Worm (Caenorhabditis elegans) whole organism, midembryonic: Measurements from ENCODE around the gene W03C9.5.
A peak's percentile ranks its signal among the peaks of the same experiment; 100 is the strongest.

Experiments
- T22C8.4 ChIP-seq: fragments of 200-800 bp; sonication (Bioruptor generic); IDR thresholded peaks from 2 replicates; pipeline ENCODE4 v1.3.6; 2022; ENCODE audit warnings: missing genetic modification characterization, missing compliant biosample characterization
- cog-1 ChIP-seq: sonication (generic microtip); optimal IDR thresholded peaks from 2 replicates; lab custom pipeline; 2016; ENCODE audit warnings: missing genetic modification characterization, missing compliant biosample characterization
- flt-1 ChIP-seq: fragments of 200-800 bp; sonication (Bioruptor generic); IDR thresholded peaks from 2 replicates; pipeline ENCODE4 v1.3.6; 2022; ENCODE audit warnings: missing genetic modification characterization, missing compliant biosample characterization
- klf-2 ChIP-seq: fragments of 200-800 bp; sonication (Bioruptor generic); conservative IDR thresholded peaks from 2 replicates; pipeline ENCODE4 v1.3.6; 2022; ENCODE audit warnings: missing genetic modification reagents, missing genetic modification characterization, missing compliant biosample characterization
- med-1 ChIP-seq: sonication (generic microtip); optimal IDR thresholded peaks from 2 replicates; lab custom pipeline; 2017; ENCODE audit warnings: missing genetic modification characterization, mild to moderate bottlenecking, missing compliant biosample characterization, antibody characterized with exemption, missing genetic modification reagents; ENCODE audit not compliant: insufficient read depth
- ref-1 ChIP-seq: fragments of 200-800 bp; sonication (Bioruptor generic); conservative IDR thresholded peaks from 2 replicates; pipeline ENCODE4 v1.3.6; 2022; ENCODE audit warnings: missing genetic modification reagents, missing genetic modification characterization, missing compliant biosample characterization
- tab-1 ChIP-seq: fragments of 200-800 bp; sonication (Bioruptor generic); IDR thresholded peaks from 2 replicates; pipeline ENCODE4 v1.3.6; 2022; ENCODE audit warnings: missing genetic modification characterization, missing compliant biosample characterization
- ztf-23 ChIP-seq: fragments of 200-800 bp; sonication (Bioruptor generic); IDR thresholded peaks from 2 replicates; pipeline ENCODE4 v1.3.6; 2022; ENCODE audit warnings: missing genetic modification reagents, missing genetic modification characterization, missing compliant biosample characterization
- ztf-29 ChIP-seq: fragments of 200-800 bp; sonication (Bioruptor generic); IDR thresholded peaks from 2 replicates; pipeline ENCODE4 v1.3.6; 2022; ENCODE audit warnings: missing genetic modification reagents, missing genetic modification characterization, missing compliant biosample characterization

W03C9.5 gene

DNA sequence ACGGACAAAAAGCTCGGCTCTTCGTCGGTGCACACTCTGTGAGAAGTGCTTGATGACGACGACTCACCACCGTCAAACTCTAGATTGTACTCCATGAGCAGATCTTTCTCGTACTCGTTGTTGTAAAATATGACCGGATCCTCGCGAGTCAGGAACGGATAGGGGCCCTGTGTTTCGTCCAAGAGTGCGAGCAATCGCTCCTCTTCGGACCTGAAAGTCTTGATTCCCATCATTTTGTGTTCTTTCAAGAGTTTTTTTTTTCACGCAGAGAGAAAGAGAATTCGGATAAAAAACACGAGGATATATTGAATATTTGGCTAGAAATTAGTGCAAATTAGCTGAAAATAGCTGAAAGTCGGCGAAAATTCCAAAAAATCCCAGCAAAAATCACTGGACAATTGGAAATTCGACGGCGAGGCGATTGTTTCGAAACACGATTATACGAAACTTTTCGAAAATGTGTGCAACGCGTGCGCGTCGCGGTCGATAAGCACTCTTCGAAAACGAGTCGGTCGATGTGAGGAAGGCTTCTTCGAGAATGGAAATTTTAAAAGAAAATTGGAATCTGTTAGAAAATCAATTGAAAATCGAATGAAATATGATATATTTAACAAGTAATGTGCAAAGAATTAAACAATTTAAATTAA is 12.2 kb upstream of the W03C9.5 start, which contains the start of the genes ash-2 and Y17G7B.20:
TSS of gene ash-2 (plus strand) at position 390 of the 647 bp plus-strand sequence.
TSS of gene Y17G7B.20 (minus strand) at position 396 of the 647 bp plus-strand sequence.
- TF ChIP-seq flt-1 (GFP tag; lab: Robert Waterston, UW) (no peak), tab-1 (GFP tag; lab: Robert Waterston, UW) (0 out of 2 replicates have a peak, but pooled peaks have one; percentile 4)

- TF ChIP-seq T22C8.4 (no peak), ref-1 (GFP tag; lab: Robert Waterston, UW) (no peak), tab-1 (GFP tag; lab: Robert Waterston, UW) (no peak), klf-2 (GFP tag; lab: Robert Waterston, UW) (no peak), flt-1 (GFP tag; lab: Robert Waterston, UW) (no peak), cog-1 (tag; lab: Kevin White, UChicago) (no peak)
Measured at ce11 chrII:11978920-11979319, 11.6 kb upstream of the W03C9.5 start.

- TF ChIP-seq ztf-29 (GFP tag; lab: Robert Waterston, UW), result no peak
- TF ChIP-seq cog-1 (tag; lab: Kevin White, UChicago), result no peak
- TF ChIP-seq ztf-23, result no peak
- TF ChIP-seq tab-1 (GFP tag; lab: Robert Waterston, UW), result no peak
- TF ChIP-seq flt-1 (GFP tag; lab: Robert Waterston, UW), result no peak
- no peak for TF ChIP-seq med-1 (GFP tag; lab: Kevin White, UChicago)
- TF ChIP-seq T22C8.4, result no peak
- TF ChIP-seq klf-2 (GFP tag; lab: Robert Waterston, UW), result no peak
- no peak for TF ChIP-seq ref-1 (GFP tag; lab: Robert Waterston, UW)
Measured at ce11 chrII:11978478-11978877, 11.1 kb upstream of the W03C9.5 start.

DNA sequence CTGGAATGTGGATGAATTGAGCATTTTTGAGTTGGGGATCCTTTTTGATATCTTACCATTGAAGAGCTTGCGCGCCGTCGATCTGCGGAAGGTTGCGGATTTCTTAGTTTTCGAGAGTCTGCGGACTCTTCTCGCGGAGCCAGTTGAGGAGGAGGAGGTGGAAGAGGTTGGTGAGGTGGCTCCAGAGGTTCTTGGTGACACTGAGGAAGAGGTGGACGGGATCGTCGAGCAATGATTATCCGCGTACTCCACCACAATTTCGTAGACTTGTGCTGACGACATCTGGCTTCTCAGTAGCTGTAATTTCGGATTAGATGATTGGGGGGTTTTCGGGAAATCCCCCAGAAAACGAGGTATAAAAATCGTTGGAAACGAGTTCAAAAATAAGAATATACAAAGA is 10.0 kb upstream of the W03C9.5 start, which contains the start of gene Y17G7B.21:
TSS of gene Y17G7B.21 (minus strand) at position 299 of the 400 bp plus-strand sequence.
- TF ChIP-seq flt-1 (GFP tag; lab: Robert Waterston, UW), result 0 out of 2 replicates have a peak, but pooled peaks have one; percentile 50
- TF ChIP-seq tab-1 (GFP tag; lab: Robert Waterston, UW), result no peak

- TF ChIP-seq ztf-23 (no peak), tab-1 (GFP tag; lab: Robert Waterston, UW) (no peak), med-1 (GFP tag; lab: Kevin White, UChicago) (no peak), ztf-29 (GFP tag; lab: Robert Waterston, UW) (no peak), cog-1 (tag; lab: Kevin White, UChicago) (no peak), flt-1 (GFP tag; lab: Robert Waterston, UW) (no peak), ref-1 (GFP tag; lab: Robert Waterston, UW) (no peak), klf-2 (GFP tag; lab: Robert Waterston, UW) (no peak), T22C8.4 (no peak)
Measured at ce11 chrII:11976727-11977259, 9.4 kb upstream of the W03C9.5 start.

DNA sequence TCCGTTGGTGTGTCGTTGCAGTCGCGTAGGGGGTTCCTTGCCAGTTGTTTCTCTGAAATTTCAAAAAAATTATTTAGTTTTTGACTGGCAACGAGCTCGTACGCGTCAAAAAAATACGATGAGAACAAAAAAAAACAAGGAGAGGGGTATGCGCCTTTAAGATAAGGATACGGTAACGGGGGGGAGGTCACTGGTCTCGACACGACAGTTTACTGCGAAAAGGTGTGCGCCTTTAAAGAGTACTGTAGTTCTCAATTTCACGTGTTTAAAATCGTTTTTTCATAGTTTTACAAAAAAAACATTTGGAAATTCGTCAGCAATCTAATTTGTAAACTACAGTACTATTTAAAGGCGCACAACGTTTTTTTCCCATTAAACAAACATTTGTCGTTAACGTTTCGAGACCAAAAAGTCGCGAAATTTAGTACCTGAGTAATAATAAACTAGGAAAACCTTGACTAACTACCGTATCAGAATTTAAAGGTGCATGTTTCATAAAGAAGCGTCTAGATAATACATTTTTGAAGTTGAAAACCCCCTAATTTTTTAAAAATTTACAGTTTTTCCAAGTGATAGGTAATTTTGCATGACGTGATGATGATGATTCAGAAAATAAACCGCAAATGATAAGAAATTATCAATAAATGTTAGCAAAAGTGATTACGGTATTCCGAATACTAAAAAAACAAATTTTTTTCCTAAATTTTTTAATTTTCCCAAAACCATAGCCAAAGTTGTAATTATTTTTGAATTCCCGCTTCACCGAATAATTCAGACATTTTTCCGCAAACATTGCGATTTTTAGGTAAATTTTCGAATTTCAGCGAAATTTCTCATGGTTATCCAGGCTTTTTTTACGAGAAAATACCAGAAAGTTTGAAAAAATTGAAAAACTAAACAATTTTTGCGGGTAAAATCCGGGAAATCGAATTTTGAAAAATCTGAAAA is 7.0 kb upstream of the W03C9.5 start:
- TF ChIP-seq ztf-23 (no peak), klf-2 (GFP tag; lab: Robert Waterston, UW) (no peak), ref-1 (GFP tag; lab: Robert Waterston, UW) (no peak), flt-1 (GFP tag; lab: Robert Waterston, UW) (no peak), ztf-29 (GFP tag; lab: Robert Waterston, UW) (no peak)

DNA sequence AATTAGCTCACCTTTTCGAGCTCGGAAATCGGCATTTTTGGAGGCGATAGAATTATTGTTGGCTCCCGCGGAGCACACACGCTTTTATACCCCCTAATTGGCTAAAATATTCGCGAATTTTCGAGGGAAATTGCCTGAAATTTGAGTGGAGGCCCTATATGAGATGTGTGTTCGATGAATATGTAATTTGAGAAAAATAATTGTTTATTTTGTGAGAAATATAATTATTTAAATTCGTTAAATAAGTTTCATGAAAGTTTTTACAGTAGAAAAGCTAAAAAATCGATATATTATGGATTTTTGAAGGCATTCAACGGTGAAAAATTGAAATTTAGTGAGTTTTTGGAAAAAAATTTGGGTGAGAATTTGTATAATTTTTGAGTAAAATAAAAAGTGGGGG is 6.3 kb upstream of the W03C9.5 start, which contains the start of gene acbp-6:
TSS of gene acbp-6 (minus strand) at position 101 of the 400 bp plus-strand sequence.
- no peak for TF ChIP-seq tab-1 (GFP tag; lab: Robert Waterston, UW)
- TF ChIP-seq klf-2 (GFP tag; lab: Robert Waterston, UW), result no peak
- TF ChIP-seq ref-1 (GFP tag; lab: Robert Waterston, UW), result no peak
- TF ChIP-seq med-1 (GFP tag; lab: Kevin White, UChicago), result no peak
- TF ChIP-seq ztf-29 (GFP tag; lab: Robert Waterston, UW), result no peak
- no peak for TF ChIP-seq ztf-23
- TF ChIP-seq T22C8.4, result no peak
- no peak for TF ChIP-seq flt-1 (GFP tag; lab: Robert Waterston, UW)
- TF ChIP-seq cog-1 (tag; lab: Kevin White, UChicago), result no peak

DNA sequence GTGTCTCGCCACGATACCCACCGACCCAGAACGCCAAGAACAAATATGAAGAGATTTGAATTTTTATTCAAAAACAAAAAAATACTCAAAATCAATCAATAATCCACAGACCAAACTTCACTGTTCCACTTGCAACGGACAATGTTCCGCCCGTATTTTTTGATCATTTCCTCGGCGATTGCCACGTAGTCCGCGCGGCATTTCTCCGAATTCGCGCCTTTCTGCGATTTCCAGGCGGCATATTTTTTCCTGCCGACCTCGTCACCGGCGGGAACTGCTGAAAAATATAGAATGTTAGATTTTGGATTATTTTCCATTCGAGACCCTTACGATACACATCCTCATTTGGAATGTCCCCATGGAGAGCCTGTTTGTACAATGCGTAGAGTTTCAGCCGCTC is 4.9 kb upstream of the W03C9.5 start:
- TF ChIP-seq klf-2 (GFP tag; lab: Robert Waterston, UW) (no peak), tab-1 (GFP tag; lab: Robert Waterston, UW) (no peak), med-1 (GFP tag; lab: Kevin White, UChicago) (no peak), cog-1 (tag; lab: Kevin White, UChicago) (no peak), ztf-29 (GFP tag; lab: Robert Waterston, UW) (no peak), flt-1 (GFP tag; lab: Robert Waterston, UW) (no peak), ztf-23 (no peak), T22C8.4 (no peak)

DNA sequence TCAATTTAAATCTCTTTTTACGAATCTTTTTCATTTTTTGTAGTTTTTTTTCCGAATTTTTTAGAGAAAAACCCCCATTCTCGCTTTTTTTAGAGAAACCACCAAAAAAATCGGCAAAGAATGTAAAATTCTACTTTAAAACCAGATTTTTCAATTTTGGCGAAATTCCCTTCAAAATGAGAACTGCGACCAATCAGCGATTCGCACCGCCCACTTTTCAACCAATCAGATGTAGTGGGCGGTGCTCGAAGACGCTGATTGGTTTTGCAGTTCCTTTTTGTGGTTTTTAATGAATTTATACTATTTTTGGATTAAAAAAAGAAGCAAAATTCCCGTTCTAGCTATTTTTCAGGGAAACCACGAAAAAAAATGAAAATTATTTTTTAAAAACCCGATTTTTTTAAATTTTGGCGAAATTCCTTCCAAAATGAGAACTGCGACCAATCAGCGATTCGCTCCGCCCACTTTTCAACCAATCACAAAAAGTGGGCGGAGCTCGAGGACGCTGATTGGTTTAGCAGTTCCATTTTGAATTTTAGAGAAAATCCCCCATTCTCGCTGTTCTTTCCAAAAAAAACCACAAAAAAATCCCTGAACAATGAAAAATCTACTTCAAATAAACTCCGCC is 3.8 kb upstream of the W03C9.5 start:
- no peak for TF ChIP-seq ztf-29 (GFP tag; lab: Robert Waterston, UW)
- no peak for TF ChIP-seq ref-1 (GFP tag; lab: Robert Waterston, UW)
- TF ChIP-seq T22C8.4, result no peak
- no peak for TF ChIP-seq flt-1 (GFP tag; lab: Robert Waterston, UW)
- no peak for TF ChIP-seq klf-2 (GFP tag; lab: Robert Waterston, UW)
- TF ChIP-seq med-1 (GFP tag; lab: Kevin White, UChicago), result no peak
- TF ChIP-seq tab-1 (GFP tag; lab: Robert Waterston, UW), result no peak
- TF ChIP-seq cog-1 (tag; lab: Kevin White, UChicago), result no peak
- no peak for TF ChIP-seq ztf-23
